Worm (Caenorhabditis elegans) whole organism, L1 larva: Measurements from ENCODE around the gene col-92.
A peak's percentile ranks its signal among the peaks of the same experiment; 100 is the strongest.

Source experiments
- C34B4.2 ChIP-seq: sonication (generic microtip); optimal IDR thresholded peaks from 2 replicates; lab custom pipeline; 2017; ENCODE audit warnings: mild to moderate bottlenecking, missing genetic modification characterization, missing compliant biosample characterization
- F16B12.6 ChIP-seq: fragments of 150-350 bp; optimal IDR thresholded peaks from 2 replicates; lab custom pipeline; 2014; ENCODE audit warnings: missing biosample characterization, missing genetic modification characterization
- Y116A8C.19 ChIP-seq: sonication (generic microtip); optimal IDR thresholded peaks from 2 replicates; lab custom pipeline; 2016; ENCODE audit warnings: missing compliant biosample characterization, missing genetic modification characterization, borderline replicate concordance
- aha-1 ChIP-seq: fragments of 150-350 bp; optimal IDR thresholded peaks from 2 replicates; lab custom pipeline; 2014; ENCODE audit warnings: missing biosample characterization, missing genetic modification characterization
- alr-1 ChIP-seq: fragments of 200-800 bp; sonication (Bioruptor generic); optimal IDR thresholded peaks from 2 replicates; lab custom pipeline; 2018; ENCODE audit warnings: borderline replicate concordance, mild to moderate bottlenecking, missing genetic modification characterization, missing compliant biosample characterization
- aly-2 ChIP-seq: fragments of 150-350 bp; optimal IDR thresholded peaks from 2 replicates; lab custom pipeline; 2014; ENCODE audit warnings: missing biosample characterization, missing genetic modification characterization
- ama-1 ChIP-seq: fragments of 150-350 bp; optimal IDR thresholded peaks from 2 replicates; lab custom pipeline; 2014
- blmp-1 ChIP-seq: fragments of 150-350 bp; optimal IDR thresholded peaks from 2 replicates; lab custom pipeline; 2014; ENCODE audit warnings: missing biosample characterization, missing genetic modification characterization
- ceh-63 ChIP-seq: fragments of 200-800 bp; sonication (Bioruptor generic); optimal IDR thresholded peaks from 2 replicates; lab custom pipeline; 2018; ENCODE audit warnings: mild to moderate bottlenecking, missing genetic modification characterization, missing compliant biosample characterization
- ceh-8 ChIP-seq: fragments of 200-800 bp; sonication (Bioruptor generic); optimal IDR thresholded peaks from 2 replicates; lab custom pipeline; 2018; ENCODE audit warnings: mild to moderate bottlenecking, missing genetic modification characterization, moderate library complexity, missing compliant biosample characterization
- ceh-82 ChIP-seq, 3 experiments: fragments of 150-350 bp in 1 of 3; sonication (generic microtip) in 2 of 3; optimal IDR thresholded peaks; 2 replicates each; lab custom pipeline; 2014 to 2017; ENCODE audit warnings: missing biosample characterization in 3 of 3, missing genetic modification characterization in 3 of 3
- ceh-90 ChIP-seq: sonication (generic microtip); optimal IDR thresholded peaks from 2 replicates; lab custom pipeline; 2016; ENCODE audit warnings: missing genetic modification characterization, missing compliant biosample characterization
- dpl-1 ChIP-seq, 3 experiments: fragments of 150-350 bp in 2 of 3; sonication (generic microtip) in 1 of 3; optimal IDR thresholded peaks; 2 replicates each; lab custom pipeline; 2014 to 2017; ENCODE audit warnings: missing biosample characterization in 3 of 3, missing genetic modification characterization in 3 of 3, missing genetic modification reagents in 3 of 3
- efl-1 ChIP-seq, 4 experiments: fragments of 150-350 bp; optimal IDR thresholded peaks in 3 of 4; peaks in 1 of 4; 1 replicate in 1 of 4; 2 replicates in 3 of 4; lab custom pipeline; 2014; ENCODE audit warnings: missing biosample characterization in 2 of 4, missing genetic modification characterization in 2 of 4, missing genetic modification reagents in 2 of 4
- elt-2 ChIP-seq: sonication (generic microtip); optimal IDR thresholded peaks from 2 replicates; lab custom pipeline; 2016; ENCODE audit warnings: missing genetic modification characterization, mild to moderate bottlenecking, inconsistent platforms, missing compliant biosample characterization, missing genetic modification reagents
- fkh-10 ChIP-seq: sonication (generic microtip); optimal IDR thresholded peaks from 2 replicates; lab custom pipeline; 2017; ENCODE audit warnings: missing biosample characterization, missing genetic modification reagents, missing genetic modification characterization
- fkh-8 ChIP-seq: sonication (generic microtip); optimal IDR thresholded peaks from 2 replicates; lab custom pipeline; 2016; ENCODE audit warnings: mild to moderate bottlenecking, missing genetic modification characterization, missing compliant biosample characterization
- hlh-4 ChIP-seq: sonication (generic microtip); optimal IDR thresholded peaks from 2 replicates; lab custom pipeline; 2016; ENCODE audit warnings: mild to moderate bottlenecking, missing genetic modification characterization, missing compliant biosample characterization
- hpl-2 ChIP-seq: fragments of 150-350 bp; optimal IDR thresholded peaks from 2 replicates; lab custom pipeline; 2014; ENCODE audit warnings: missing biosample characterization, missing genetic modification reagents, missing genetic modification characterization
- irx-1 ChIP-seq: sonication (generic microtip); optimal IDR thresholded peaks from 2 replicates; lab custom pipeline; 2016; ENCODE audit warnings: missing genetic modification characterization, missing compliant biosample characterization
- isw-1 ChIP-seq: fragments of 200-800 bp; sonication (Bioruptor generic); IDR thresholded peaks from 2 replicates; pipeline ENCODE4 v1.3.6; 2022; ENCODE audit warnings: missing genetic modification characterization, missing compliant biosample characterization
- jun-1 ChIP-seq: fragments of 150-350 bp; optimal IDR thresholded peaks from 2 replicates; lab custom pipeline; 2014; ENCODE audit warnings: missing biosample characterization, missing genetic modification reagents, missing genetic modification characterization
- lin-14 ChIP-seq: fragments of 200-800 bp; sonication (Bioruptor generic); optimal IDR thresholded peaks from 2 replicates; lab custom pipeline; 2018; ENCODE audit warnings: mild to moderate bottlenecking, missing genetic modification characterization, moderate library complexity, missing compliant biosample characterization
- lin-15B ChIP-seq: fragments of 150-350 bp; sonication (generic microtip); optimal IDR thresholded peaks from 3 replicates; lab custom pipeline; 2014; ENCODE audit warnings: missing biosample characterization, missing genetic modification characterization
- lsy-2 ChIP-seq, 2 experiments: fragments of 150-350 bp; optimal IDR thresholded peaks; 2 replicates each; lab custom pipeline; 2014; ENCODE audit warnings: missing biosample characterization in 2 of 2, missing genetic modification characterization in 2 of 2
- mdl-1 ChIP-seq, 2 experiments: fragments of 150-350 bp; optimal IDR thresholded peaks; 2 replicates each; lab custom pipeline; 2014 to 2017; ENCODE audit warnings: missing biosample characterization in 2 of 2, missing genetic modification characterization in 2 of 2, inconsistent platforms in 1 of 2
- mef-2 ChIP-seq: fragments of 150-350 bp; optimal IDR thresholded peaks from 2 replicates; lab custom pipeline; 2014; ENCODE audit warnings: missing biosample characterization, missing genetic modification characterization
- mep-1 ChIP-seq: fragments of 150-350 bp; optimal IDR thresholded peaks from 2 replicates; lab custom pipeline; 2014; ENCODE audit warnings: missing biosample characterization, missing genetic modification characterization
- nhr-11 ChIP-seq: fragments of 150-350 bp; optimal IDR thresholded peaks from 2 replicates; lab custom pipeline; 2014; ENCODE audit warnings: missing biosample characterization, missing genetic modification characterization
- nhr-19 ChIP-seq: fragments of 200-800 bp; sonication (Bioruptor generic); conservative IDR thresholded peaks from 2 replicates; pipeline ENCODE4 v1.3.6; 2022; ENCODE audit warnings: missing genetic modification characterization, missing compliant biosample characterization
- nhr-20 ChIP-seq: sonication (generic microtip); optimal IDR thresholded peaks from 2 replicates; lab custom pipeline; 2016; ENCODE audit warnings: mild to moderate bottlenecking, missing genetic modification characterization, missing compliant biosample characterization
- nhr-237 ChIP-seq: fragments of 150-350 bp; optimal IDR thresholded peaks from 2 replicates; lab custom pipeline; 2014; ENCODE audit warnings: missing biosample characterization, missing genetic modification characterization
- nhr-28 ChIP-seq: fragments of 150-350 bp; optimal IDR thresholded peaks from 2 replicates; lab custom pipeline; 2014; ENCODE audit warnings: missing biosample characterization, missing genetic modification characterization
- nhr-76 ChIP-seq: sonication (generic microtip); optimal IDR thresholded peaks from 2 replicates; lab custom pipeline; 2017; ENCODE audit warnings: missing biosample characterization, missing genetic modification characterization
- nhr-84 ChIP-seq: sonication (generic microtip); optimal IDR thresholded peaks from 2 replicates; lab custom pipeline; 2017; ENCODE audit warnings: missing biosample characterization, missing genetic modification characterization
- nhr-85 ChIP-seq: sonication (generic microtip); peaks from one replicate; lab custom pipeline; 2016; ENCODE audit warnings: missing genetic modification characterization, inconsistent platforms, missing compliant biosample characterization
- pag-3 ChIP-seq: sonication (generic microtip); optimal IDR thresholded peaks from 2 replicates; lab custom pipeline; 2017; ENCODE audit warnings: missing genetic modification characterization, mild to moderate bottlenecking, missing compliant biosample characterization, antibody characterized with exemption, borderline replicate concordance; ENCODE audit not compliant: insufficient read depth
- pax-3 ChIP-seq: fragments of 200-800 bp; sonication (Bioruptor generic); optimal IDR thresholded peaks from 2 replicates; lab custom pipeline; 2018; ENCODE audit warnings: mild to moderate bottlenecking, missing genetic modification characterization, moderate library complexity, missing compliant biosample characterization
- pqm-1 ChIP-seq: sonication (generic microtip); optimal IDR thresholded peaks from 3 replicates; lab custom pipeline; 2017; ENCODE audit warnings: missing biosample characterization, missing genetic modification characterization
- rnt-1 ChIP-seq: sonication (generic microtip); optimal IDR thresholded peaks from 2 replicates; lab custom pipeline; 2016; ENCODE audit warnings: mild to moderate bottlenecking, missing genetic modification characterization, moderate library complexity, missing compliant biosample characterization
- skn-1 ChIP-seq: fragments of 150-350 bp; optimal IDR thresholded peaks from 2 replicates; lab custom pipeline; 2014; ENCODE audit warnings: missing biosample characterization, missing genetic modification characterization
- snpc-4 ChIP-seq: fragments of 150-350 bp; optimal IDR thresholded peaks from 2 replicates; lab custom pipeline; 2014; ENCODE audit warnings: missing biosample characterization, missing genetic modification characterization
- snu-23 ChIP-seq: sonication (generic microtip); optimal IDR thresholded peaks from 2 replicates; lab custom pipeline; 2016; ENCODE audit warnings: missing genetic modification characterization, missing compliant biosample characterization
- sox-4 ChIP-seq: sonication (generic microtip); optimal IDR thresholded peaks from 2 replicates; lab custom pipeline; 2016; ENCODE audit warnings: missing genetic modification characterization, missing compliant biosample characterization
- sptf-1 ChIP-seq: fragments of 150-350 bp; optimal IDR thresholded peaks from 2 replicates; lab custom pipeline; 2014; ENCODE audit warnings: missing biosample characterization, missing genetic modification characterization
- swsn-7 ChIP-seq: sonication (generic microtip); optimal IDR thresholded peaks from 2 replicates; lab custom pipeline; 2016; ENCODE audit warnings: missing genetic modification characterization, missing compliant biosample characterization
- tbx-2 ChIP-seq: sonication (generic microtip); optimal IDR thresholded peaks from 2 replicates; lab custom pipeline; 2016; ENCODE audit warnings: missing genetic modification characterization, missing compliant biosample characterization
- unc-130 ChIP-seq: fragments of 150-350 bp; optimal IDR thresholded peaks from 2 replicates; lab custom pipeline; 2017; ENCODE audit warnings: missing biosample characterization, missing genetic modification characterization, inconsistent platforms
- zag-1 ChIP-seq: fragments of 150-350 bp; optimal IDR thresholded peaks from 2 replicates; lab custom pipeline; 2014; ENCODE audit warnings: missing biosample characterization, missing genetic modification characterization
- zip-4 ChIP-seq: fragments of 200-800 bp; sonication (Bioruptor generic); optimal IDR thresholded peaks from 2 replicates; lab custom pipeline; 2018; ENCODE audit warnings: mild to moderate bottlenecking, missing genetic modification characterization, moderate library complexity, missing compliant biosample characterization
- ztf-11 ChIP-seq, 2 experiments: sonication (generic microtip); optimal IDR thresholded peaks; 2 replicates each; lab custom pipeline; 2016 to 2017; ENCODE audit warnings: missing genetic modification characterization in 2 of 2, missing biosample characterization in 1 of 2, missing compliant biosample characterization in 1 of 2
- ztf-4 ChIP-seq: fragments of 150-350 bp; optimal IDR thresholded peaks from 2 replicates; lab custom pipeline; 2014; ENCODE audit warnings: missing biosample characterization, missing genetic modification characterization

col-92 gene

DNA sequence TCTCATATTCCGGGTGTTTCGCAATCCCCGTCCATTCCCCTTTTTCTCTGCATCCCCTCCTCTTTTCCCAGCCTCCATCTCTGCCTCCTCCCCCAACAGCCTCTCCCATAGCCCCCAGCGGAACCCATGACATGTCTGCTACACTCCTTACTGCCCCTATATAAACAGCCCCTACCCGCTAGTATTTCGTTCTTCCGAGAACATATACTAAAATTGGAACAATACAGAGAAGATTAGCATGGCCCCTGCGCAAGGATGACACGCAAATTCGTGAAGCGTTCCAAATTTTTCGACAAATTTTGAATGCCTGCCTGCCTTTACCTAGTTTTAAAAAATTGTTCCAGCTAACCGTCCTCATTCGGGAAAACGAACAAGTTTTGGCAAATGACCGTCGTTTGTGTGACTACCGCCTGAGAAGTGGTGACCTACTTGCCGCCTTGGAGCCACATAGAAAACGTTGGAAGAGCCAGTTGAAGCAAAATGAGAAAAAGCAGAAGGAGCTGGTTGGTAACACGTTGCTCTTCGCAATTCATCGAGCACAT lies 6.5 kb upstream of the col-92 start:
- peak; percentile 97 for TF ChIP-seq nhr-20 (tag; lab: Kevin White, UChicago)
- peak; percentile 80 for TF ChIP-seq ceh-63 (GFP tag; lab: Kevin White, UChicago)
- TF ChIP-seq mef-2: peak; percentile 88
- TF ChIP-seq ceh-8: peak; percentile 97
- TF ChIP-seq ztf-11 (tag; optimal IDR thresholded peaks at IDR 0.05; lab: Kevin White, UChicago): peak in 1 of 2 experiments; percentile 95
- peak; percentile 96 for TF ChIP-seq sox-4 (tag; lab: Kevin White, UChicago)
- TF ChIP-seq isw-1 (GFP tag; lab: Robert Waterston, UW): peak; percentile 94
- TF ChIP-seq nhr-85: peak; percentile 97
- peak; percentile 91 for TF ChIP-seq nhr-11
- TF ChIP-seq nhr-76: peak; percentile 86
- peak; percentile 91 for TF ChIP-seq efl-1 (optimal IDR thresholded peaks at IDR 0.05; lab: Kevin White, UChicago)
- peak; percentile 81 to 98 for TF ChIP-seq efl-1 (GFP tag; optimal IDR thresholded peaks at IDR 0.05 in 1 of 2; lab: Kevin White, UChicago)
- TF ChIP-seq fkh-10 (GFP tag; lab: Kevin White, UChicago): peak; percentile 98
- TF ChIP-seq mep-1 (tag; lab: Kevin White, UChicago): peak; percentile 98
- TF ChIP-seq Y116A8C.19 (tag; lab: Kevin White, UChicago): peak; percentile 75
- peak; percentile 99 for TF ChIP-seq zip-4 (GFP tag; lab: Kevin White, UChicago)
- TF ChIP-seq sptf-1 (tag; lab: Kevin White, UChicago): no peak
- TF ChIP-seq tbx-2 (tag; lab: Kevin White, UChicago): peak; percentile 96
- TF ChIP-seq nhr-28 (tag; lab: Kevin White, UChicago): no peak
- peak; percentile 83 for TF ChIP-seq blmp-1
- TF ChIP-seq elt-2 (tag; lab: Kevin White, UChicago): peak; percentile 79
- TF ChIP-seq pax-3 (tag; lab: Kevin White, UChicago): peak; percentile 96
- peak; percentile 65 for TF ChIP-seq F16B12.6 (tag; lab: Kevin White, UChicago)
- peak; percentile 98 for TF ChIP-seq nhr-19
- TF ChIP-seq snu-23 (GFP tag; lab: Kevin White, UChicago): peak; percentile 98
- TF ChIP-seq snpc-4 (tag; lab: Kevin White, UChicago): peak; percentile 100
- TF ChIP-seq fkh-8: peak; percentile 96
- TF ChIP-seq lin-15B: peak; percentile 53
- TF ChIP-seq dpl-1 (GFP tag; optimal IDR thresholded peaks at IDR 0.05; lab: Kevin White, UChicago): peak; percentile 79 to 84 (median 80)
- TF ChIP-seq jun-1: peak; percentile 97
- TF ChIP-seq irx-1 (tag; lab: Kevin White, UChicago): peak; percentile 97
- TF ChIP-seq hpl-2 (GFP tag; lab: Kevin White, UChicago): peak; percentile 91
- TF ChIP-seq zag-1 (tag; lab: Kevin White, UChicago): peak; percentile 79
- TF ChIP-seq alr-1 (tag; lab: Kevin White, UChicago): no peak
- TF ChIP-seq hlh-4 (tag; lab: Kevin White, UChicago): peak; percentile 30
- peak; percentile 94 for TF ChIP-seq unc-130 (tag; lab: Kevin White, UChicago)
- peak; percentile 68 for TF ChIP-seq ceh-90 (tag; lab: Kevin White, UChicago)
- TF ChIP-seq nhr-237 (tag; lab: Kevin White, UChicago): peak; percentile 80
- peak; percentile 91 for TF ChIP-seq skn-1 (tag; lab: Kevin White, UChicago)
- peak; percentile 98 for TF ChIP-seq aly-2 (tag; lab: Kevin White, UChicago)
- peak; percentile 76 for TF ChIP-seq nhr-84 (tag; lab: Kevin White, UChicago)
- TF ChIP-seq pag-3 (tag; lab: Kevin White, UChicago): peak; percentile 75
- TF ChIP-seq ama-1: peak; percentile 76
- peak; percentile 38 for TF ChIP-seq C34B4.2 (tag; lab: Kevin White, UChicago)
- TF ChIP-seq ceh-82 (tag; optimal IDR thresholded peaks at IDR 0.05; lab: Kevin White, UChicago): peak; percentile 96 to 98 (median 96)
- TF ChIP-seq mdl-1 (tag; optimal IDR thresholded peaks at IDR 0.05; lab: Kevin White, UChicago): peak; percentile 68 to 92
- TF ChIP-seq ztf-4 (tag; lab: Kevin White, UChicago): peak; percentile 97
- TF ChIP-seq aha-1 (tag; lab: Kevin White, UChicago): peak; percentile 54
- peak; percentile 99 for TF ChIP-seq lin-14 (GFP tag; lab: Kevin White, UChicago)
- TF ChIP-seq rnt-1 (tag; lab: Kevin White, UChicago): peak; percentile 96
- TF ChIP-seq lsy-2 (tag; optimal IDR thresholded peaks at IDR 0.05; lab: Kevin White, UChicago): peak; percentile 94
- peak; percentile 1 for TF ChIP-seq pqm-1 (tag; lab: Kevin White, UChicago)
- peak; percentile 98 for TF ChIP-seq swsn-7
